Worm (Caenorhabditis elegans) whole organism, late embryonic: ENCODE measurements around the gene srh-215.

Experiments used
- ceh-30 ChIP-seq: fragments of 150-350 bp; optimal IDR thresholded peaks from 2 replicates; lab custom pipeline; 2014; ENCODE audit warnings: missing biosample characterization, missing genetic modification characterization
- ceh-34 ChIP-seq: sonication (generic microtip); optimal IDR thresholded peaks from 2 replicates; lab custom pipeline; 2016; ENCODE audit warnings: mild to moderate bottlenecking, missing genetic modification characterization, missing compliant biosample characterization
- ceh-9 ChIP-seq: sonication (generic microtip); optimal IDR thresholded peaks from 2 replicates; lab custom pipeline; 2016; ENCODE audit warnings: mild to moderate bottlenecking, missing genetic modification characterization, inconsistent platforms, missing compliant biosample characterization
- che-1 ChIP-seq: sonication (generic microtip); optimal IDR thresholded peaks from 2 replicates; lab custom pipeline; 2016; ENCODE audit warnings: mild to moderate bottlenecking, missing genetic modification characterization, missing compliant biosample characterization
- dmd-4 ChIP-seq: sonication (generic microtip); optimal IDR thresholded peaks from 2 replicates; lab custom pipeline; 2016; ENCODE audit warnings: borderline replicate concordance, missing genetic modification characterization, missing compliant biosample characterization
- mec-3 ChIP-seq: sonication (generic microtip); optimal IDR thresholded peaks from 2 replicates; lab custom pipeline; 2016; ENCODE audit warnings: borderline replicate concordance, missing genetic modification characterization, missing compliant biosample characterization
- nhr-232 ChIP-seq: sonication (generic microtip); optimal IDR thresholded peaks from 2 replicates; lab custom pipeline; 2016; ENCODE audit warnings: missing genetic modification characterization, missing compliant biosample characterization
- npax-4 ChIP-seq: sonication (generic microtip); optimal IDR thresholded peaks from 2 replicates; lab custom pipeline; 2016; ENCODE audit warnings: missing genetic modification characterization, missing compliant biosample characterization
- pha-4 ChIP-seq: fragments of 150-350 bp; optimal IDR thresholded peaks from 2 replicates; lab custom pipeline; 2018; ENCODE audit warnings: missing biosample characterization, missing genetic modification reagents, missing genetic modification characterization
- pqm-1 ChIP-seq: sonication (generic microtip); optimal IDR thresholded peaks from 2 replicates; lab custom pipeline; 2016; ENCODE audit warnings: missing genetic modification characterization, missing compliant biosample characterization
- ttx-3 ChIP-seq: sonication (generic microtip); optimal IDR thresholded peaks from 2 replicates; lab custom pipeline; 2016; ENCODE audit warnings: missing genetic modification reagents, missing genetic modification characterization, missing compliant biosample characterization
- ztf-16 ChIP-seq: sonication (generic microtip); optimal IDR thresholded peaks from 2 replicates; lab custom pipeline; 2017; ENCODE audit warnings: missing genetic modification characterization, missing compliant biosample characterization

ce11 chrV:16815261-16815660 is 16.6 kb downstream of the srh-215 start, which contains the start of gene T20B3.1:
- TF ChIP-seq dmd-4 (no peak), ceh-34 (tag; lab: Kevin White, UChicago) (no peak), pha-4 (tag; lab: Kevin White, UChicago) (no peak), pqm-1 (no peak), che-1 (tag; lab: Kevin White, UChicago) (no peak), ceh-30 (tag; lab: Kevin White, UChicago) (no peak), ceh-9 (tag; lab: Kevin White, UChicago) (no peak), npax-4 (no peak), mec-3 (no peak), nhr-232 (tag; lab: Kevin White, UChicago) (no peak), ztf-16 (tag; lab: Kevin White, UChicago) (no peak), ttx-3 (no peak)
